Worm (Caenorhabditis elegans): ENCODE results near the gene C01G10.9.
"Not testable (repeated sequence)": the region's sequence is repeated elsewhere in the genome, so short reads cannot be mapped to it uniquely, and the experiment has no call there.

C01G10.9 gene

DNA sequence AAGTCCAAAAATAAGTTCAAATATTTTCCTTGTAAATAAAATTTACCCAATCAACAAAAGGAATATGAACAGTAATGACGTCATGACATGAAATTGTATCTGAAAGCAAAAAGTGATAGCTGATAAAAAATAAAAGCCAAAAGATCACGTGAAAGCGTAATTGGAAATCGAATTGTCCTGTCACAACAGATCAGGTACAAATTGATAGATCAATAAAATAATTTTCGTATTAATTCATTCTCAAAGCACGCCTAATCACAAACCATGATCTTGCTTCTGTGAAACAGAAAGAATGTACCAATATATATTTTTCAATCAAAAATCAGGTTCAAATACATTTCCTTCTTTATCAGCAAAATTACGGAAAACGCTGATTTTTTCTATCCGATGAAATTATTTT lies 37.2 kb downstream of the C01G10.9 start, which contains the start of gene flor-1:
flor-1 (minus strand) TSS at position 101 of the 400 bp plus-strand sequence.
- TF ChIP-seq med-1 (GFP tag; optimal IDR thresholded peaks at IDR 0.05; ENCODE audit: insufficient read depth) = no peak
- TF ChIP-seq flt-1 (GFP tag; IDR thresholded peaks at IDR 0.05) = no peak
- no peak for TF ChIP-seq T22C8.4 (GFP tag; IDR thresholded peaks at IDR 0.05)
- no peak for TF ChIP-seq ztf-23 (GFP tag; IDR thresholded peaks at IDR 0.05)
- TF ChIP-seq ref-1 (GFP tag; conservative IDR thresholded peaks at IDR 0.05) = no peak
- TF ChIP-seq cog-1 (tag; optimal IDR thresholded peaks at IDR 0.05) = no peak

DNA sequence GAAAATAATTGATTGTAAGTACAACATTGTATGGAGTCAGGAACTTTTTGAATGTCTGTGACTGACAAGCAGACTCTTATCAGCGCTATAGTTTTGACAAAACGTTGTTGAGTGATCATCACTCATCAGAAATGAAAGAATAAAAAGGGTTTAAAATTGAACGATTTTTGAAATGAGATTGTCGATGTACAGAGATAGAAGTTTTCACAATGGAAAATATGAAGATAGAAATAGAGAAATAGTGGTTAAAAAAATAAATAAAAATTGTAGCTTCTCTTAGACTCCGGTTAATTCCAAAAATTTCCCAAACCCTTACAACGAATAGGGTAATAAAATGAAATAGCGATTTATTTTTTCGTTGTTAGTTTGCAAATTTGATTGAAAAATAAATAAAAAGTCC lies 42.8 kb downstream of the C01G10.9 start, which contains the start of gene ugt-30:
ugt-30 (minus strand) TSS at position 101 of the 400 bp plus-strand sequence.
- not testable (repeated sequence) for TF ChIP-seq tab-1, ztf-23, T22C8.4 (GFP tag; IDR thresholded peaks at IDR 0.05)

DNA sequence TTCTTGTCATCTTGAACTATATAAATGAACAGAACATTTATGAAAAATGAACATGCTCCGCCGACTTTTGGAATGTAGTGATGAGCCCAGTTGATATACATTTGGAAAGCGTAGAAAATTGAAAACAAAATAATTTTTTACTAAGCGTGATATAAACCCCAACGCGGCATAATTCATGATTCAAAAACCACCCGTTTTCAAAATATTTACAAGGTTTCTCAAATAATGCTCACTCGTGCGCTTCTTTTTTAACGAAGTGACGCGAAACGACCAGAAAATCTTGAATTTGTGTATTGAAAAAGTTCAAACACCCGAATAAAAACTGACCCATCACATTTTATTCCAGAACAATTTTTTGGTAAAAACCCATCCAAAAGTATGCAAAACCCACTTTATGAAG lies 45.1 kb downstream of the C01G10.9 start, which contains the start of gene srj-27:
srj-27 (minus strand) TSS at position 101 of the 400 bp plus-strand sequence.
- TF ChIP-seq T22C8.4 (GFP tag; IDR thresholded peaks at IDR 0.05) = no peak
- TF ChIP-seq ref-1 (GFP tag; conservative IDR thresholded peaks at IDR 0.05) = no peak
- TF ChIP-seq flt-1 (GFP tag; IDR thresholded peaks at IDR 0.05) = no peak
- no peak for TF ChIP-seq tab-1 (GFP tag; IDR thresholded peaks at IDR 0.05)
- TF ChIP-seq cog-1 (tag; optimal IDR thresholded peaks at IDR 0.05) = no peak
- TF ChIP-seq ztf-23 (GFP tag; IDR thresholded peaks at IDR 0.05) = no peak
- TF ChIP-seq med-1 (GFP tag; optimal IDR thresholded peaks at IDR 0.05; ENCODE audit: insufficient read depth) = no peak
- TF ChIP-seq klf-2 (GFP tag; conservative IDR thresholded peaks at IDR 0.05) = no peak
- no peak for TF ChIP-seq ztf-29 (GFP tag; IDR thresholded peaks at IDR 0.05)

DNA sequence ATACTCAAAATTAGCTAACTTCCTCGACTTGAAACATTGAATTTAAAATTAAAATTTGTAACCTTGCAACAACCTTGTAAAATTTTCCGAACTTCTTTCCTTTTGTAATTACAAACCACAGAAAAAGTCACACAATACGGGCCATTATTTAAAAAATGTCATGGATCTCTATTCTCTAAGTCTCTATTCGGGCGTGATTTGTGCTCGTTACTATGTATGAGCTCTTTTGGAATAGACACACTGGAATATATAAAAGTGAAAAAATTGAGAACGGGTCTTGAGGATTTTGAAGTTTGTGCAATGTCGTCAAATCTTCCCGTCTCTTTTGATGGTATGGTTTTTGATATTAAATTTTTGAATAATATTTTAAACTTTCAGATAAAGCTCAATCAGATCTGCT lies 45.6 kb downstream of the C01G10.9 start, which contains the start of gene srr-7:
srr-7 (plus strand) TSS at position 301 of the 400 bp plus-strand sequence.
- TF ChIP-seq med-1 (GFP tag; optimal IDR thresholded peaks at IDR 0.05; ENCODE audit: insufficient read depth) (no peak), ztf-29 (GFP tag; IDR thresholded peaks at IDR 0.05) (no peak), tab-1 (GFP tag; IDR thresholded peaks at IDR 0.05) (no peak), cog-1 (tag; optimal IDR thresholded peaks at IDR 0.05) (no peak), flt-1 (GFP tag; IDR thresholded peaks at IDR 0.05) (no peak), ztf-23 (GFP tag; IDR thresholded peaks at IDR 0.05) (no peak), klf-2 (GFP tag; conservative IDR thresholded peaks at IDR 0.05) (no peak), T22C8.4 (GFP tag; IDR thresholded peaks at IDR 0.05) (no peak), ref-1 (GFP tag; conservative IDR thresholded peaks at IDR 0.05) (no peak)

DNA sequence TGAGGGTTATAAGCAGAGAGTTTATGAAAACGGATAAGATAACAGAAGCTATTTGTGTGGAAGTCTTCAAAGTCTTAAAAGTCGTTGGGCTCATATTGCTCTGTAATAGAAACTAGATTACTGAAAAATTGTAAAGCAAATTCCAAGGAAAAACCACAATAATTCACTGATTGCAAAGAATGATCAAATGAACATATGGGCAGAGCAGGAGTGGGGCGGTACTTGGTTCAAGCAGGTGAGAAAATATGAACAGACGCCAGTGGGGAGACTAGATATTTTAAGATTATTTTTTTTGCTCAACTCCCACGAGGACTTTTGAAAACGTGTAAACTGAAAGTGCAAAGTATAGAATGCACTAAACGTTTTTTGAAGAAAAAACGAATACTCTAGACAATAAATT lies 50.1 kb downstream of the C01G10.9 start, which contains the start of gene str-171:
str-171 (minus strand) TSS at position 101 of the 400 bp plus-strand sequence.
- TF ChIP-seq ztf-29 (GFP tag; IDR thresholded peaks at IDR 0.05) = no peak
- TF ChIP-seq ztf-23 (GFP tag; IDR thresholded peaks at IDR 0.05) = no peak
- no peak for TF ChIP-seq ref-1 (GFP tag; conservative IDR thresholded peaks at IDR 0.05)
- TF ChIP-seq T22C8.4 (GFP tag; IDR thresholded peaks at IDR 0.05) = no peak
- TF ChIP-seq cog-1 (tag; optimal IDR thresholded peaks at IDR 0.05) = no peak
- no peak for TF ChIP-seq tab-1 (GFP tag; IDR thresholded peaks at IDR 0.05)
- no peak for TF ChIP-seq med-1 (GFP tag; optimal IDR thresholded peaks at IDR 0.05; ENCODE audit: insufficient read depth)
- TF ChIP-seq flt-1 (GFP tag; IDR thresholded peaks at IDR 0.05) = no peak
- TF ChIP-seq klf-2 (GFP tag; conservative IDR thresholded peaks at IDR 0.05) = no peak

Measured in whole organism, midembryonic.